Fruit fly (Drosophila melanogaster) whole organism, embryonic: ENCODE data around the gene CG8236.

ENCODE experiments used
- Ada2b ChIP-seq: fragments of 200-800 bp; sonication (Bioruptor generic); IDR thresholded peaks from 2 replicates; pipeline ENCODE4 v1.3.6; 2022; ENCODE audit warnings: missing biosample characterization, missing genetic modification characterization
- Atf-2 ChIP-seq: fragments of 200-800 bp; sonication (Bioruptor generic); optimal IDR thresholded peaks from 2 replicates; lab custom pipeline; 2016; ENCODE audit warnings: missing biosample characterization, missing genetic modification characterization
- CG10274 ChIP-seq: fragments of 200-800 bp; sonication (Bioruptor generic); optimal IDR thresholded peaks from 3 replicates; lab custom pipeline; 2017; ENCODE audit warnings: missing biosample characterization, mild to moderate bottlenecking, missing genetic modification characterization
- CG11456 ChIP-seq: fragments of 200-800 bp; sonication (Bioruptor generic); IDR thresholded peaks from 3 replicates; pipeline ENCODE4 v1.3.6; 2022; ENCODE audit warnings: missing biosample characterization, missing genetic modification characterization
- CG12104 ChIP-seq: fragments of 200-800 bp; sonication (Bioruptor generic); optimal IDR thresholded peaks from 3 replicates; lab custom pipeline; 2016; ENCODE audit warnings: missing biosample characterization, missing genetic modification characterization
- CG14050 ChIP-seq: fragments of 200-800 bp; sonication (Bioruptor generic); IDR thresholded peaks from 3 replicates; pipeline ENCODE4 v1.3.6; 2022; ENCODE audit warnings: missing biosample characterization, missing genetic modification characterization
- CG14860 ChIP-seq: fragments of 200-800 bp; sonication (Bioruptor generic); IDR thresholded peaks from 3 replicates; pipeline ENCODE4 v1.3.6; 2022; ENCODE audit warnings: missing biosample characterization, missing genetic modification characterization; ENCODE audit not compliant: partially characterized antibody
- CG14965 ChIP-seq: fragments of 200-800 bp; sonication (Bioruptor generic); optimal IDR thresholded peaks from 2 replicates; lab custom pipeline; 2016; ENCODE audit warnings: missing biosample characterization, missing genetic modification characterization, borderline replicate concordance
- CG15479 ChIP-seq: fragments of 200-800 bp; sonication (Bioruptor generic); optimal IDR thresholded peaks from 3 replicates; lab custom pipeline; 2019; ENCODE audit warnings: missing biosample characterization, mild to moderate bottlenecking, missing genetic modification characterization, moderate library complexity
- CG16779 ChIP-seq: fragments of 200-800 bp; sonication (Bioruptor generic); IDR thresholded peaks from 2 replicates; pipeline ENCODE4 v1.3.6; 2022; ENCODE audit warnings: missing biosample characterization, missing genetic modification characterization
- CG17802 ChIP-seq: fragments of 200-800 bp; sonication (Bioruptor generic); optimal IDR thresholded peaks from 2 replicates; lab custom pipeline; 2018; ENCODE audit warnings: missing biosample characterization, mild to moderate bottlenecking, missing genetic modification characterization, moderate library complexity
- CG31388 ChIP-seq: fragments of 200-800 bp; sonication (Bioruptor generic); optimal IDR thresholded peaks from 2 replicates; lab custom pipeline; 2016; ENCODE audit warnings: missing biosample characterization, missing genetic modification characterization
- CG32772 ChIP-seq: fragments of 200-800 bp; sonication (Bioruptor generic); IDR thresholded peaks from 2 replicates; pipeline ENCODE4 v1.3.6; 2022; ENCODE audit warnings: missing biosample characterization, missing genetic modification characterization
- CG34224 ChIP-seq: fragments of 200-800 bp; sonication (Bioruptor generic); IDR thresholded peaks from 3 replicates; pipeline ENCODE4 v1.3.6; 2022; ENCODE audit warnings: missing biosample characterization, missing genetic modification characterization; ENCODE audit not compliant: partially characterized antibody
- CG3847 ChIP-seq: fragments of 200-800 bp; sonication (Bioruptor generic); IDR thresholded peaks from 2 replicates; pipeline ENCODE4 v1.3.6; 2022; ENCODE audit warnings: missing biosample characterization, missing genetic modification characterization
- CG42726 ChIP-seq: fragments of 200-800 bp; sonication (Bioruptor generic); IDR thresholded peaks from 2 replicates; pipeline ENCODE4 v1.3.6; 2022; ENCODE audit warnings: missing biosample characterization, missing genetic modification characterization; ENCODE audit not compliant: partially characterized antibody
- CG43689 ChIP-seq: fragments of 200-800 bp; sonication (Bioruptor generic); IDR thresholded peaks from 2 replicates; pipeline ENCODE4 v1.3.6; 2022; ENCODE audit warnings: missing biosample characterization, missing genetic modification characterization
- CG5953 ChIP-seq: fragments of 200-800 bp; sonication (Bioruptor generic); IDR thresholded peaks from 2 replicates; pipeline ENCODE4 v1.3.6; 2022; ENCODE audit warnings: missing biosample characterization, missing genetic modification characterization
- CG6254 ChIP-seq: fragments of 200-800 bp; sonication (Bioruptor generic); optimal IDR thresholded peaks from 3 replicates; lab custom pipeline; 2017; ENCODE audit warnings: mild to moderate bottlenecking, missing biosample characterization, missing genetic modification reagents, missing genetic modification characterization
- CG7987 ChIP-seq: fragments of 200-800 bp; sonication (Bioruptor generic); optimal IDR thresholded peaks from 2 replicates; lab custom pipeline; 2018; ENCODE audit warnings: missing biosample characterization, mild to moderate bottlenecking, missing genetic modification characterization, moderate library complexity
- CG8290 ChIP-seq, 3 experiments: fragments of 200-800 bp; sonication (Bioruptor generic); optimal IDR thresholded peaks; 2 replicates each; lab custom pipeline; 2016 to 2019; ENCODE audit warnings: missing biosample characterization in 3 of 3, missing genetic modification characterization in 3 of 3, mild to moderate bottlenecking in 2 of 3, moderate library complexity in 1 of 3
- CG8359 ChIP-seq: fragments of 200-800 bp; sonication (Bioruptor generic); optimal IDR thresholded peaks from 2 replicates; lab custom pipeline; 2017; ENCODE audit warnings: missing biosample characterization, mild to moderate bottlenecking, missing genetic modification characterization, borderline replicate concordance
- CG8924 ChIP-seq: fragments of 200-800 bp; optimal IDR thresholded peaks from 3 replicates; lab custom pipeline; 2019; ENCODE audit warnings: missing biosample characterization, mild to moderate bottlenecking, missing genetic modification characterization, moderate library complexity
- CG9797 ChIP-seq: fragments of 200-800 bp; sonication (Bioruptor generic); optimal IDR thresholded peaks from 3 replicates; lab custom pipeline; 2018; ENCODE audit warnings: missing biosample characterization, mild to moderate bottlenecking, missing genetic modification characterization
- CHES-1-like ChIP-seq: fragments of 200-800 bp; sonication (Bioruptor generic); optimal IDR thresholded peaks from 2 replicates; lab custom pipeline; 2016; ENCODE audit warnings: missing biosample characterization, missing genetic modification characterization
- Camta ChIP-seq: fragments of 200-800 bp; sonication (Bioruptor generic); optimal IDR thresholded peaks from 2 replicates; lab custom pipeline; 2016; ENCODE audit warnings: missing biosample characterization, missing genetic modification characterization
- CrebB ChIP-seq: fragments of 200-800 bp; sonication (Bioruptor generic); optimal IDR thresholded peaks from 3 replicates; lab custom pipeline; 2018; ENCODE audit warnings: missing biosample characterization, mild to moderate bottlenecking, missing genetic modification characterization
- Dip3 ChIP-seq: fragments of 200-800 bp; sonication (Bioruptor generic); optimal IDR thresholded peaks from 3 replicates; lab custom pipeline; 2016; ENCODE audit warnings: missing biosample characterization, missing genetic modification characterization
- Fer2 ChIP-seq: fragments of 200-800 bp; sonication (Bioruptor generic); optimal IDR thresholded peaks from 2 replicates; lab custom pipeline; 2018; ENCODE audit warnings: missing biosample characterization, mild to moderate bottlenecking, missing genetic modification characterization, moderate library complexity
- HLH4C ChIP-seq: fragments of 200-800 bp; sonication (Bioruptor generic); IDR thresholded peaks from 3 replicates; pipeline ENCODE4 v1.3.6; 2022; ENCODE audit warnings: missing biosample characterization, missing genetic modification characterization; ENCODE audit not compliant: partially characterized antibody
- HLH54F ChIP-seq: fragments of 200-800 bp; sonication (Bioruptor generic); optimal IDR thresholded peaks from 3 replicates; lab custom pipeline; 2016; ENCODE audit warnings: missing biosample characterization, missing genetic modification characterization
- NC2α ChIP-seq: fragments of 200-800 bp; sonication (Bioruptor generic); optimal IDR thresholded peaks from 2 replicates; lab custom pipeline; 2016; ENCODE audit warnings: missing biosample characterization, missing genetic modification characterization
- Optix ChIP-seq: fragments of 200-800 bp; sonication (Bioruptor generic); IDR thresholded peaks from 3 replicates; pipeline ENCODE4 v1.3.6; 2022; ENCODE audit warnings: missing biosample characterization, missing genetic modification characterization
- Sin3A ChIP-seq: fragments of >200 bp; optimal IDR thresholded peaks from 2 replicates; lab custom pipeline; 2018
- Six4 ChIP-seq: fragments of 200-800 bp; sonication (Bioruptor generic); optimal IDR thresholded peaks from 2 replicates; lab custom pipeline; 2016; ENCODE audit warnings: missing biosample characterization, missing genetic modification characterization
- al ChIP-seq: fragments of 200-800 bp; sonication (Bioruptor generic); IDR thresholded peaks from 2 replicates; pipeline ENCODE4 v1.3.6; 2022; ENCODE audit warnings: missing biosample characterization, missing genetic modification characterization
- bbx ChIP-seq: fragments of 200-800 bp; sonication (Bioruptor generic); IDR thresholded peaks from 2 replicates; pipeline ENCODE4 v1.3.6; 2022; ENCODE audit warnings: missing biosample characterization, missing genetic modification characterization; ENCODE audit not compliant: partially characterized antibody
- ci ChIP-seq: fragments of 200-800 bp; sonication (Bioruptor generic); IDR thresholded peaks from 3 replicates; pipeline ENCODE4 v1.3.6; 2022; ENCODE audit warnings: missing biosample characterization, missing genetic modification characterization
- cwo ChIP-seq: fragments of 200-800 bp; sonication (Bioruptor generic); optimal IDR thresholded peaks from 3 replicates; lab custom pipeline; 2017; ENCODE audit warnings: missing biosample characterization, missing genetic modification characterization, mild to moderate bottlenecking, moderate library complexity, missing genetic modification reagents
- emc ChIP-seq: fragments of 200-800 bp; sonication (Bioruptor generic); optimal IDR thresholded peaks from 2 replicates; lab custom pipeline; 2016; ENCODE audit warnings: missing biosample characterization, missing genetic modification characterization
- gsb ChIP-seq: fragments of 200-800 bp; sonication (Bioruptor generic); IDR thresholded peaks from 2 replicates; pipeline ENCODE4 v1.3.6; 2022; ENCODE audit warnings: missing biosample characterization, missing genetic modification characterization
- jigr1 ChIP-seq: fragments of 200-800 bp; sonication (Bioruptor generic); IDR thresholded peaks from 3 replicates; pipeline ENCODE4 v1.3.6; 2022; ENCODE audit warnings: missing biosample characterization, missing genetic modification characterization
- pfk ChIP-seq: fragments of 200-800 bp; sonication (Bioruptor generic); optimal IDR thresholded peaks from 2 replicates; lab custom pipeline; 2018; ENCODE audit warnings: missing biosample characterization, mild to moderate bottlenecking, missing genetic modification characterization, moderate library complexity
- psq ChIP-seq: fragments of 200-800 bp; sonication (Bioruptor generic); optimal IDR thresholded peaks from 2 replicates; lab custom pipeline; 2017; ENCODE audit warnings: missing biosample characterization, missing genetic modification characterization
- run ChIP-seq: fragments of 200-800 bp; sonication (Bioruptor generic); optimal IDR thresholded peaks from 3 replicates; lab custom pipeline; 2018; ENCODE audit warnings: missing biosample characterization, mild to moderate bottlenecking, missing genetic modification characterization
- ssp ChIP-seq: fragments of 200-800 bp; sonication (Bioruptor generic); IDR thresholded peaks from 2 replicates; pipeline ENCODE4 v1.3.6; 2022; ENCODE audit warnings: missing biosample characterization, missing genetic modification characterization
- stc ChIP-seq: fragments of 200-800 bp; sonication (Bioruptor generic); IDR thresholded peaks from 2 replicates; pipeline ENCODE4 v1.3.6; 2022; ENCODE audit warnings: missing biosample characterization, missing genetic modification characterization
- stwl ChIP-seq: fragments of 200-800 bp; sonication (Bioruptor generic); optimal IDR thresholded peaks from 3 replicates; lab custom pipeline; 2018; ENCODE audit warnings: missing biosample characterization, mild to moderate bottlenecking, missing genetic modification characterization, moderate library complexity
- tx ChIP-seq: fragments of 200-800 bp; sonication (Bioruptor generic); optimal IDR thresholded peaks from 2 replicates; lab custom pipeline; 2016; ENCODE audit warnings: missing biosample characterization, missing genetic modification characterization

The CG8236 gene

dm6 chr3R:8820428-8820912 is 51.3 kb downstream of the CG8236 start, which contains the start of gene aqz (continued):
- peak; percentile 66 for TF ChIP-seq bbx (GFP tag; lab: Robert Waterston, UW)
- TF ChIP-seq CG8924 (tag; lab: Kevin White, UChicago), result peak; percentile 84
- TF ChIP-seq CG17802, result peak; percentile 100
- TF ChIP-seq CG34224, result peak; percentile 17; the same call in 1 of the 3 replicates
- peak; percentile 24; the same call in 1 of the 2 replicates for TF ChIP-seq Ada2b
- TF ChIP-seq NC2α (GFP tag; lab: Kevin White, UChicago), result peak; percentile 91
- peak; percentile 56 for TF ChIP-seq Camta (GFP tag; lab: Kevin White, UChicago)
- TF ChIP-seq CHES-1-like, result peak; percentile 73
- TF ChIP-seq CG14050 (GFP tag; lab: Robert Waterston, UW), result no peak; the same call in 2 of the 3 replicates
- TF ChIP-seq CG16779 (GFP tag; lab: Robert Waterston, UW), result peak; percentile 49; the same call in 1 of the 2 replicates
- peak; percentile 88 for TF ChIP-seq CG3847 (GFP tag; lab: Robert Waterston, UW)
- TF ChIP-seq CG6254, result peak; percentile 8
- TF ChIP-seq CG9797 (GFP tag; lab: Kevin White, UChicago), result peak; percentile 87
- TF ChIP-seq HLH4C (GFP tag; lab: Robert Waterston, UW), result peak; percentile 31; the same call in 1 of the 3 replicates
- no peak; the same call in 2 of the 3 replicates for TF ChIP-seq jigr1 (GFP tag; lab: Robert Waterston, UW)
- TF ChIP-seq pfk (GFP tag; lab: Kevin White, UChicago), result peak; percentile 64
- peak; percentile 64 for TF ChIP-seq cwo (GFP tag; lab: Kevin White, UChicago)
- TF ChIP-seq Sin3A, result peak; percentile 48
- TF ChIP-seq ssp (GFP tag; lab: Robert Waterston, UW), result peak; percentile 92
- no peak for TF ChIP-seq CG14860
- no peak for TF ChIP-seq Optix (GFP tag; lab: Robert Waterston, UW)
- no peak for TF ChIP-seq CG12104 (GFP tag; lab: Kevin White, UChicago)
- TF ChIP-seq CG7987 (GFP tag; lab: Kevin White, UChicago), result peak; percentile 70
- no peak for TF ChIP-seq CG32772 (GFP tag; lab: Robert Waterston, UW)
- no peak for TF ChIP-seq CG14965 (GFP tag; lab: Kevin White, UChicago)
- TF ChIP-seq CG42726, result peak; percentile 80
- TF ChIP-seq CG15479, result peak; percentile 78
- TF ChIP-seq al, result 0 out of 2 replicates have a peak, but pooled peaks have one; percentile 25
- peak; percentile 84 for TF ChIP-seq stwl (tag; lab: Kevin White, UChicago)
- peak; percentile 49; the same call in 1 of the 2 replicates for TF ChIP-seq gsb
- TF ChIP-seq Fer2, result no peak
- no peak for TF ChIP-seq CG43689 (GFP tag; lab: Robert Waterston, UW)
- peak; percentile 57 for TF ChIP-seq Dip3 (GFP tag; lab: Kevin White, UChicago)
- no peak for TF ChIP-seq CG8359 (GFP tag; lab: Kevin White, UChicago)
- TF ChIP-seq Atf-2 (GFP tag; lab: Kevin White, UChicago), result peak; percentile 48
- TF ChIP-seq CG8290 (GFP tag; optimal IDR thresholded peaks at IDR 0.05; lab: Kevin White, UChicago), result no peak
- peak in 1 of 2 experiments; percentile 89 for TF ChIP-seq CG8290 (tag; optimal IDR thresholded peaks at IDR 0.05; lab: Kevin White, UChicago)
- peak; percentile 43; the same call in 1 of the 2 replicates for TF ChIP-seq stc
- TF ChIP-seq CG5953 (GFP tag; lab: Robert Waterston, UW), result no peak
- TF ChIP-seq CG31388, result no peak
- no peak for TF ChIP-seq Six4 (GFP tag; lab: Kevin White, UChicago)
- peak; percentile 87 for TF ChIP-seq ci (GFP tag; lab: Robert Waterston, UW)
- TF ChIP-seq emc (GFP tag; lab: Kevin White, UChicago), result no peak
- peak; percentile 28 for TF ChIP-seq tx (GFP tag; lab: Kevin White, UChicago)
- TF ChIP-seq run (tag; lab: Kevin White, UChicago), result peak; percentile 57
- peak; percentile 84 for TF ChIP-seq CG11456 (GFP tag; lab: Robert Waterston, UW)
- peak; percentile 72 for TF ChIP-seq HLH54F
- peak; percentile 77 for TF ChIP-seq CrebB (tag; lab: Kevin White, UChicago)
- TF ChIP-seq psq, result peak; percentile 31
- TF ChIP-seq CG10274 (GFP tag; lab: Kevin White, UChicago), result no peak
